Worm (Caenorhabditis elegans): ENCODE data around the gene npr-38.
A peak's percentile ranks its signal among the peaks of the same experiment; 100 is the strongest.

Gene npr-38

DNA sequence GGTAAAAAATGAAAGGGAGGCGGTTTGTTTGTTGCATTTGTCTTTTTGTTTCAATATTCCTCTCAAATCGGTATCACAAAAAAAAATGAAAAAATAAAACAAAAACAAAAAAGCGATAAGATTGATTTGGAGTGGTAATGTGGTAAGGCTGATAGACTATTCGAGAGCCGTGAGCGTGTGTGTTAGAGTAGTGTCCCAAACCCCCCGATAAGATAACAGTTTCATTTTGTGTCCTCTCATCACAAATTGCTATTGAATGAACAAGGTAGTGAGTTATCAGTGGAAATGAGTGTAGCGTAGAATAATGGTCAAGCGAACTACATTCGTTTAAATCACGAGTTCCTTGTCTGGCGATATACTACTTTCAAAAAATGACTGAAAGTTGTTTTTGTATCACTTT is 27.0 kb downstream of the npr-38 start:
- TF ChIP-seq zip-8 (tag; optimal IDR thresholded peaks at IDR 0.05) = no peak
- no peak for TF ChIP-seq pha-4 (tag; optimal IDR thresholded peaks at IDR 0.05)
- TF ChIP-seq ceh-39 (tag; optimal IDR thresholded peaks at IDR 0.05) = no peak
- no peak for TF ChIP-seq ceh-83 (GFP tag; optimal IDR thresholded peaks at IDR 0.05)
- no peak for TF ChIP-seq tbx-8 (GFP tag; optimal IDR thresholded peaks at IDR 0.05)
- no peak for TF ChIP-seq nhr-76 (tag; optimal IDR thresholded peaks at IDR 0.05)
- TF ChIP-seq elt-1 (tag; optimal IDR thresholded peaks at IDR 0.05; ENCODE audit: borderline replicate concordance, insufficient read depth) = no peak
- TF ChIP-seq lin-32 (GFP tag; optimal IDR thresholded peaks at IDR 0.05) = no peak
- no peak for TF ChIP-seq cnd-1 (tag; optimal IDR thresholded peaks at IDR 0.05)
- no peak for TF ChIP-seq unc-120 (tag; optimal IDR thresholded peaks at IDR 0.05; ENCODE audit: poor library complexity, severe bottlenecking)
- TF ChIP-seq blmp-1 (tag; optimal IDR thresholded peaks at IDR 0.05) = no peak
- TF ChIP-seq sem-2 (GFP tag; optimal IDR thresholded peaks at IDR 0.05) = no peak

DNA sequence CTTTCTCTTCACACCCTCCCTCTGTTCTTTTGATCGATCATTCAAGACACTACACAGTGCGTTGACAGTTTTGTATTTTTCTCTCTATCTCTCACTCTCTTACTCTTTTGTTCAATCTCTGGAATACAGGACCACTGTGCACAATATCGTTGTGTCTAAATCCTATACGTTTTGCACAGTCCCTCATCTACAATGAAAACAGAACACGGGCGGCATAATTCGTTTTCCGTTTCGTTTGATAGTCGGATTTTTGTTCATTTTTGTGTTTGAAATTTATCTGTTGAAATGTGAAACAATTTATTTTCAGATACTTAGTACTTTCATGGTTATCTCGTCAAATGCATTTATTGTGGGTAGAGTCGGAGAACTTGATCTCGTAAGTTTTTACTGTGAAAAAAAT is 30.0 kb downstream of the npr-38 start, which contains the start of gene C03B1.7:
Gene C03B1.7 (plus strand): TSS at position 301 of the 400 bp plus-strand sequence.
- no peak for TF ChIP-seq snpc-4 (tag; optimal IDR thresholded peaks at IDR 0.05)
- TF ChIP-seq M03D4.4 (tag; optimal IDR thresholded peaks at IDR 0.05) = no peak
- no peak for TF ChIP-seq unc-39 (tag; optimal IDR thresholded peaks at IDR 0.05)
- TF ChIP-seq ceh-39 (tag; optimal IDR thresholded peaks at IDR 0.05) = no peak
- TF ChIP-seq nhr-76 (tag; optimal IDR thresholded peaks at IDR 0.05) = no peak
- TF ChIP-seq nhr-2 (tag; optimal IDR thresholded peaks at IDR 0.05) = peak; percentile 48

DNA sequence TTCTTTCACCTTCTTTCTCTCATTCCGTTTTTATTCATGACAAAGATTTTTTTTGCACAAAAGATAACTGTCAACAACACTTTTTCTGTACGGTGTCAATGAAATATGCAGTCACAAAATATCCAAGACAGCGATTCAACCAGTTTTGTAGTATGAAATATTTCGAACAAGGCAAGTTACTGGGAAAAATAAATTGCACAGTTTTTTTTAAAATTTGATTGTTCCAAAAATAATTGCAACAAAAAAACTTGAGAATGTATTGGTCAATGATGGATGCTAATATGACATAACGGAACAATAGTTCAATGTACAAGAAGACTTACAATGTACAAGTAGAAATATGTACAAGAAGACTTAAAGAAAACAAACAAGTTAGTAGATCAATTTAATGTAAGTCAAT is 34.3 kb downstream of the npr-38 start:
- no peak for TF ChIP-seq drap-1 (GFP tag; optimal IDR thresholded peaks at IDR 0.05)
- no peak for TF ChIP-seq unc-62 (GFP tag; optimal IDR thresholded peaks at IDR 0.05)
- no peak for TF ChIP-seq nhr-28 (tag; optimal IDR thresholded peaks at IDR 0.05)
- no peak for TF ChIP-seq sptf-1 (tag; optimal IDR thresholded peaks at IDR 0.05)
- TF ChIP-seq lin-32 (GFP tag; optimal IDR thresholded peaks at IDR 0.05) = no peak
- TF ChIP-seq mep-1 (tag; optimal IDR thresholded peaks at IDR 0.05) = no peak
- no peak for TF ChIP-seq nhr-237 (tag; optimal IDR thresholded peaks at IDR 0.05)
- TF ChIP-seq snpc-4 (tag; optimal IDR thresholded peaks at IDR 0.05) = no peak
- TF ChIP-seq unc-120 (tag; optimal IDR thresholded peaks at IDR 0.05; ENCODE audit: poor library complexity, severe bottlenecking) = no peak
- no peak for TF ChIP-seq bed-3 (GFP tag; optimal IDR thresholded peaks at IDR 0.05)
- no peak for TF ChIP-seq blmp-1 (tag; optimal IDR thresholded peaks at IDR 0.05)
- TF ChIP-seq lsy-2 (tag; optimal IDR thresholded peaks at IDR 0.05) = no peak
- TF ChIP-seq unc-39 (tag; optimal IDR thresholded peaks at IDR 0.05) = no peak
- no peak for TF ChIP-seq elt-3 (tag; optimal IDR thresholded peaks at IDR 0.05)
- no peak for TF ChIP-seq lin-13 (tag; optimal IDR thresholded peaks at IDR 0.05)
- TF ChIP-seq hlh-1 (tag; optimal IDR thresholded peaks at IDR 0.05) = no peak
- TF ChIP-seq M03D4.4 (tag; optimal IDR thresholded peaks at IDR 0.05) = no peak
- no peak for TF ChIP-seq ceh-39 (tag; optimal IDR thresholded peaks at IDR 0.05)

DNA sequence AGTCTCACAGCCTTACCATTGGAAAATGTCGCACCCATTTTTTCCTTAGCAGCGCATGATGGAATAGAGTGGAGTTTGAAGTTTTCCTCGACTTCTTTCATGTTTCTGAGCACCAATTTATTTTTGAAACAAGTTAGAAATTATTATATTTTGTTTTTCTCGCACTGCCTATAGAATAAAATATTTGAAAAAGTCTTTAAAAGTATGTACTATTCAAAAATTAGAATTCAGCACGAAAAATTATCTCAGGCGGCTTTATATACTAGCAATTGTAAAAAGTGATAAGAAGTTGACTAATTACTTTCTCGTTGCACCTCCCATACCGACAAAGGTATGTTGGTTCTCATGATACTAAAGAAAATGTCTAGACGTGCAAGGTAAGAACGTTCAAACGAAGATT is 35.5 kb downstream of the npr-38 start, which contains the start of gene C03B1.9:
Gene C03B1.9 (minus strand): TSS at position 101 of the 400 bp plus-strand sequence.
- no peak for TF ChIP-seq nhr-12 (tag; optimal IDR thresholded peaks at IDR 0.05)
- TF ChIP-seq cnd-1 (tag; optimal IDR thresholded peaks at IDR 0.05) = no peak
- TF ChIP-seq nhr-2 (tag; optimal IDR thresholded peaks at IDR 0.05) = no peak
- TF ChIP-seq pha-4 (tag; optimal IDR thresholded peaks at IDR 0.05) = no peak
- TF ChIP-seq M03D4.4 (tag; optimal IDR thresholded peaks at IDR 0.05) = no peak
- no peak for TF ChIP-seq flh-1 (GFP tag; optimal IDR thresholded peaks at IDR 0.05)
- no peak for TF ChIP-seq lsy-2 (tag; optimal IDR thresholded peaks at IDR 0.05)
- no peak for TF ChIP-seq nhr-76 (tag; optimal IDR thresholded peaks at IDR 0.05)
- no peak for TF ChIP-seq elt-1 (tag; optimal IDR thresholded peaks at IDR 0.05; ENCODE audit: borderline replicate concordance, insufficient read depth)
- no peak for TF ChIP-seq ztf-11 (tag; optimal IDR thresholded peaks at IDR 0.05)

DNA sequence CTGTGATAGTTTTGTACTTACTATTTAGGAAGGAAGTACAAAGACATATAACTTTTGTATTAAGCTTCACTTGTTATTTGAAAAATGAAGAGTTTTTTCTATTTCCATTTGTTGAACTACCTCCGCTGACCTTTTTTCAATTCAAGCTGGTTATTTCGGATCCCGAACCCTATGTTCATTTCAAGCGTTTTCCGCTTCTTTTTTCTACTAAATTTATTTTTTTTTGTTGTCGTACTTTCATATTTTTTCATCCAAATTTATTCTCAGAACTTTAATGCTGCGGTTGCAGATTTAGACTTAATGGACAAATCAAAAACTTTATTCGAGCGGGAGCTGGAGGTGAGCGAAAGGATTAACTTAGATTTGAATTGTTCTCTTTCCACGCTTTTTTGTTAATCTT is 38.5 kb downstream of the npr-38 start, which contains the start of gene C03B1.6:
Gene C03B1.6 (plus strand): TSS at position 301 of the 400 bp plus-strand sequence.
- no peak for TF ChIP-seq elt-3 (tag; optimal IDR thresholded peaks at IDR 0.05)
- TF ChIP-seq zip-8 (tag; optimal IDR thresholded peaks at IDR 0.05) = no peak
- TF ChIP-seq lin-32 (GFP tag; optimal IDR thresholded peaks at IDR 0.05) = no peak
- no peak for TF ChIP-seq nhr-2 (tag; optimal IDR thresholded peaks at IDR 0.05)
- TF ChIP-seq pha-4 (tag; optimal IDR thresholded peaks at IDR 0.05) = no peak
- no peak for TF ChIP-seq ceh-39 (tag; optimal IDR thresholded peaks at IDR 0.05)
- no peak for TF ChIP-seq unc-62 (GFP tag; optimal IDR thresholded peaks at IDR 0.05)
- no peak for TF ChIP-seq elt-1 (tag; optimal IDR thresholded peaks at IDR 0.05; ENCODE audit: borderline replicate concordance, insufficient read depth)
- TF ChIP-seq sptf-1 (tag; optimal IDR thresholded peaks at IDR 0.05) = no peak
- no peak for TF ChIP-seq blmp-1 (tag; optimal IDR thresholded peaks at IDR 0.05)
